Worm (Caenorhabditis elegans): ENCODE results near the gene T24A6.7.

- TF ChIP-seq lin-39 (tag; optimal IDR thresholded peaks at IDR 0.05) (no peak), nhr-12 (tag; optimal IDR thresholded peaks at IDR 0.05) (no peak), lin-13 (GFP tag; optimal IDR thresholded peaks at IDR 0.05) (no peak), nhr-23 (tag; optimal IDR thresholded peaks at IDR 0.05) (no peak), unc-39 (tag; optimal IDR thresholded peaks at IDR 0.05) (no peak), unc-55 (GFP tag; optimal IDR thresholded peaks at IDR 0.05) (no peak), nhr-77 (tag; optimal IDR thresholded peaks at IDR 0.05) (no peak), ztf-11 (tag; optimal IDR thresholded peaks at IDR 0.05) (no peak), nhr-11 (tag; optimal IDR thresholded peaks at IDR 0.05) (no peak), skn-1 (tag; optimal IDR thresholded peaks at IDR 0.05) (no peak)
Observed at ce11 chrV:3546517-3546916, 21.4 kb downstream of the T24A6.7 start, which contains the start of gene srbc-68.
